Fruit fly (Drosophila melanogaster): ENCODE results near the gene CG45122.

DNA sequence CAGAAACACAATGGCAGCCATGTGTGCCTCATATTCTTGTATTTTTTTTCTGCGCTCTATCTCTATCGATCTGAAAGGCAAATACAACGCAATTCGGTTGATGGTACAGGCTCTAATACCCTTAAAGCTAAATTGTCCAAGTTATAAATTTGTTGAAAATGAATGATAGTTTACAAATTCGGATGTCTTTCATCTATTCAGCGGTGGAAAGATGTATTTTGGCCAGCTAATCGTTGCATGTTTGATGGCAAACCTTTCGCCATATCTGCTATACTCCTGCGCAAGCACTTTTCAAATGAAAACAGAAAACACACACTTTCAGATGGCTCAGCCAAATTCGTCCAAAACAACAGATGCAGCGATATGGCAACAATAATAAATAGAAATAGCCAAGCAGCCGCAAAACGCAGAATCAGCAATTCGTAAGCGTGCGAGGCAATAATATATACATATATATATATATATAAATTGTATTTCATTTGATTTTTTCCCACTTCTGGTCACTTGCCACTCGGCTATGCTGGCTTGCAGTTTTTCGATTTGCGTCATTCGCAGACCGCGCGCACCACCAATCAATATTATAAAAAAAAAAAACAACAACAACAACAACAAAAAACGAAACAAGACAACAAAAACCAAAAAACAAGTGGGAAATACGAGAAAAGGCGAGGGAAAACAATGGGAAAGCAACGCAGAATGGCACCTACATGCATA is 29.6 kb upstream of the CG45122 start:
- TF ChIP-seq psq (optimal IDR thresholded peaks at IDR 0.05) = no peak
- no peak for TF ChIP-seq h (optimal IDR thresholded peaks at IDR 0.05)

All from Kc167 (cell line).